Worm (Caenorhabditis elegans): ENCODE results near the gene ZK792.1.

- TF ChIP-seq ama-1 (optimal IDR thresholded peaks at IDR 0.05) (no peak), hnd-1 (tag; optimal IDR thresholded peaks at IDR 0.05) (no peak), ets-7 (tag; optimal IDR thresholded peaks at IDR 0.05) (no peak), ceh-36 (tag; optimal IDR thresholded peaks at IDR 0.05) (no peak), B0310.2 (tag; optimal IDR thresholded peaks at IDR 0.05) (no peak), tra-4 (tag; optimal IDR thresholded peaks at IDR 0.05) (no peak), flt-1 (GFP tag; IDR thresholded peaks at IDR 0.05) (no peak), aly-1 (tag; optimal IDR thresholded peaks at IDR 0.05) (no peak), tbx-37 (GFP tag; conservative IDR thresholded peaks at IDR 0.05) (no peak), scrt-1 (GFP tag; IDR thresholded peaks at IDR 0.05) (no peak), tbx-11 (GFP tag; IDR thresholded peaks at IDR 0.05) (no peak), pes-1 (GFP tag; IDR thresholded peaks at IDR 0.05) (no peak), hmg-4 (GFP tag; optimal IDR thresholded peaks at IDR 0.05) (no peak), hmbx-1 (tag; optimal IDR thresholded peaks at IDR 0.05) (no peak)
Observed at ce11 chrIV:11638016-11638415, 21.6 kb upstream of the ZK792.1 start, which contains the start of gene rbm-17.

Data from whole organism, early embryonic.